Worm (Caenorhabditis elegans) whole organism, late embryonic: Measurements from ENCODE around the gene math-15.

ENCODE experiments used
- K09A11.1 ChIP-seq: sonication (generic microtip); optimal IDR thresholded peaks from 2 replicates; lab custom pipeline; 2017; ENCODE audit warnings: antibody characterized with exemption, mild to moderate bottlenecking, missing genetic modification characterization, missing compliant biosample characterization; ENCODE audit not compliant: insufficient read depth
- ama-1 ChIP-seq: fragments of 150-350 bp; optimal IDR thresholded peaks from 2 replicates; lab custom pipeline; 2014
- hlh-30 ChIP-seq: sonication (generic microtip); optimal IDR thresholded peaks from 2 replicates; lab custom pipeline; 2017; ENCODE audit warnings: antibody characterized with exemption, missing genetic modification characterization, missing compliant biosample characterization; ENCODE audit not compliant: insufficient read depth
- npax-4 ChIP-seq: sonication (generic microtip); optimal IDR thresholded peaks from 2 replicates; lab custom pipeline; 2016; ENCODE audit warnings: missing genetic modification characterization, missing compliant biosample characterization

DNA sequence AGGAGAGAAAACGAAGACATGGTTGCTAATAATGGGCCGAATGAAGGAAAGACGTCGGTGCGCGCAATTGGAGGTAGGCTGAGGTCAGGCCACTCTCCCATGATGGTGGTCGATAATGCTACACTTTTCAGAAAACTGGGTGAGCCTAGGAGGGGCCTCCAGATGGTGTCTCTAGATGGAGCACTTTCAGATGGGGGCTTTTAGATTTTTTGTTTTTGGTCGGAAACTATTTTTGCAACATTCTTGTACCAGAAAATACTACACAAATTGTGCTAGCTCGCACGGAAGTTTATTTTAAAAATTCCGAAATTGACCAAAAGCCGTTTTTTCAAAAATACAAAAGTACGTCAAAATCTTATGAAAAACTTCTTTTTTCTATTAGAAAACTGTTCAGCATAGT lies 47.9 kb upstream of the math-15 start, which contains the start of gene fbxb-10:
- no peak for TF ChIP-seq hlh-30
- no peak for TF ChIP-seq ama-1 (lab: Kevin White, UChicago)
- no peak for TF ChIP-seq npax-4 (tag; lab: Kevin White, UChicago)
- no peak for TF ChIP-seq K09A11.1 (tag; lab: Kevin White, UChicago)
